Worm (Caenorhabditis elegans): Measurements from ENCODE around the gene henn-1.

DNA sequence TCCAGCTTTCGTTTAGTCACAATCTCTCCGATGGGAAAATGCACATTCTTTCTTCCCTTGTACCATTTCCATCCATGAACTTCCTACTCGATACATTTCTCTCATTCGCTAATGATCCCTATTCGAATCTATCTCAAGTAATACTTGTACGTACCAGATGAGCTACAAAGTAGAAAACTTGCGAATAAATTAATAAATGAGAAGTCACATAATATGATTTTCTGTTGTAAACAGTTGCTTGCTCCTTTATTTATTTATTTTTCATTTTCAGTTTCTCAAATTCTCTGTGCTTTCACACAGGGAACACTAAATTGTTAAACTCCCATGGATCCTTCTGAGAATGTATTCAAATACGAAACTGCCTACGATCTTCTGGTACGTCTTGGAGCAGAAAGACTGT, 6.3 kb upstream of the henn-1 start, which contains the start of gene rfs-1:
- no peak for TF ChIP-seq klf-2 (GFP tag; conservative IDR thresholded peaks at IDR 0.05)
- TF ChIP-seq ztf-23 (GFP tag; IDR thresholded peaks at IDR 0.05), result no peak
- no peak for TF ChIP-seq med-1 (GFP tag; optimal IDR thresholded peaks at IDR 0.05; ENCODE audit: insufficient read depth)
- no peak for TF ChIP-seq cog-1 (tag; optimal IDR thresholded peaks at IDR 0.05)
- no peak for TF ChIP-seq ref-1 (GFP tag; conservative IDR thresholded peaks at IDR 0.05)
- no peak for TF ChIP-seq ztf-29 (GFP tag; IDR thresholded peaks at IDR 0.05)
- TF ChIP-seq T22C8.4 (GFP tag; IDR thresholded peaks at IDR 0.05), result no peak
